Worm (Caenorhabditis elegans): ENCODE measurements around the gene Y37E11AL.2.

ce11 chrIV:3654823-3655222 lies 43.5 kb upstream of the Y37E11AL.2 start:
- TF ChIP-seq ztf-11 (tag; optimal IDR thresholded peaks at IDR 0.05), result no peak
- no peak for TF ChIP-seq snpc-4 (tag; optimal IDR thresholded peaks at IDR 0.05)
- no peak for TF ChIP-seq nhr-237 (tag; optimal IDR thresholded peaks at IDR 0.05)
- no peak for TF ChIP-seq unc-62 (GFP tag; optimal IDR thresholded peaks at IDR 0.05)
